Worm (Caenorhabditis elegans): ENCODE measurements around the gene twk-42.

twk-42 gene

ce11 chrV:17721709-17722108, 10.7 kb downstream of the twk-42 start (continued):
- TF ChIP-seq hmg-1.1 (GFP tag; IDR thresholded peaks at IDR 0.05) = no peak
- TF ChIP-seq pha-4 (GFP tag; IDR thresholded peaks at IDR 0.05) = 0 out of 2 replicates have a peak, but pooled peaks have one; percentile 52
- TF ChIP-seq pha-4 (tag; optimal IDR thresholded peaks at IDR 0.05) = no peak
- TF ChIP-seq mdt-29 (GFP tag; IDR thresholded peaks at IDR 0.05) = peak; percentile 67
- peak; percentile 58 for TF ChIP-seq nhr-10 (tag; optimal IDR thresholded peaks at IDR 0.05)
- peak; percentile 79 for TF ChIP-seq tra-1 (GFP tag; IDR thresholded peaks at IDR 0.05)
- TF ChIP-seq T26A8.4 (GFP tag; IDR thresholded peaks at IDR 0.05) = no peak
- TF ChIP-seq mxl-3 (GFP tag; optimal IDR thresholded peaks at IDR 0.05) = peak; percentile 2
- peak; percentile 40 for TF ChIP-seq mep-1 (tag; optimal IDR thresholded peaks at IDR 0.05)
- TF ChIP-seq zip-2 (tag; optimal IDR thresholded peaks at IDR 0.05) = no peak
- TF ChIP-seq jun-1 (tag; optimal IDR thresholded peaks at IDR 0.05) = no peak
- TF ChIP-seq dmd-6 (GFP tag; IDR thresholded peaks at IDR 0.05) = peak; percentile 97
- TF ChIP-seq nhr-102 (tag; optimal IDR thresholded peaks at IDR 0.05) = peak; percentile 78
- peak; percentile 53; the same call in 1 of the 2 replicates for TF ChIP-seq nhr-42 (GFP tag; IDR thresholded peaks at IDR 0.05)
- no peak for TF ChIP-seq ama-1 (optimal IDR thresholded peaks at IDR 0.05)
- TF ChIP-seq nhr-28 (tag; optimal IDR thresholded peaks at IDR 0.05) = peak; percentile 90

ce11 chrV:17718647-17719046, 13.8 kb downstream of the twk-42 start, which contains the start of gene str-77:
Gene str-77, plus strand, starts transcription at chrV:17718947.
- TF ChIP-seq egl-43 (GFP tag; IDR thresholded peaks at IDR 0.05) (no peak), lin-38 (GFP tag; IDR thresholded peaks at IDR 0.05) (no peak), zfp-2 (tag; optimal IDR thresholded peaks at IDR 0.05) (no peak), ceh-20 (GFP tag; IDR thresholded peaks at IDR 0.05) (no peak), Y75B8A.6 (GFP tag; IDR thresholded peaks at IDR 0.05) (no peak), nhr-48 (tag; optimal IDR thresholded peaks at IDR 0.05) (no peak), nhr-237 (tag; optimal IDR thresholded peaks at IDR 0.05) (no peak), php-3 (GFP tag; IDR thresholded peaks at IDR 0.05) (no peak), set-16 (GFP tag; IDR thresholded peaks at IDR 0.05) (no peak), D1046.2 (GFP tag; IDR thresholded peaks at IDR 0.05) (no peak), hmg-1.1 (GFP tag; IDR thresholded peaks at IDR 0.05) (no peak), lsy-2 (tag; optimal IDR thresholded peaks at IDR 0.05) (no peak), sdz-12 (GFP tag; optimal IDR thresholded peaks at IDR 0.05) (no peak), tra-1 (GFP tag; IDR thresholded peaks at IDR 0.05) (no peak), madf-5 (GFP tag; IDR thresholded peaks at IDR 0.05) (no peak), unc-39 (tag; optimal IDR thresholded peaks at IDR 0.05) (no peak), F49E8.2 (tag; optimal IDR thresholded peaks at IDR 0.05; ENCODE audit: borderline replicate concordance) (no peak), gei-8 (GFP tag; optimal IDR thresholded peaks at IDR 0.05) (no peak)

ce11 chrV:17714330-17714729, 18.1 kb downstream of the twk-42 start, which contains the start of gene twk-33:
Gene twk-33, minus strand, starts transcription at chrV:17714377.
- peak; percentile 83 for TF ChIP-seq dmd-6 (GFP tag; IDR thresholded peaks at IDR 0.05)
- TF ChIP-seq dve-1 (tag; optimal IDR thresholded peaks at IDR 0.05; ENCODE audit: insufficient read depth) = no peak
- TF ChIP-seq tra-1 (GFP tag; IDR thresholded peaks at IDR 0.05) = peak; percentile 68; the same call in 1 of the 2 replicates
- peak; percentile 44 for TF ChIP-seq nhr-77 (tag; optimal IDR thresholded peaks at IDR 0.05)
- TF ChIP-seq lin-1 (GFP tag; IDR thresholded peaks at IDR 0.05) = peak; percentile 33; the same call in 1 of the 2 replicates
- no peak for TF ChIP-seq ceh-20 (GFP tag; IDR thresholded peaks at IDR 0.05)
- no peak for TF ChIP-seq daf-16 (GFP tag; optimal IDR thresholded peaks at IDR 0.05)
- TF ChIP-seq daf-16 (tag; optimal IDR thresholded peaks at IDR 0.05) = peak; percentile 63
- TF ChIP-seq aha-1 (tag) = no peak
- peak; percentile 61; the same call in 1 of the 2 replicates for TF ChIP-seq php-3 (GFP tag; IDR thresholded peaks at IDR 0.05)
- TF ChIP-seq nhr-28 (tag; optimal IDR thresholded peaks at IDR 0.05) = peak; percentile 91
- TF ChIP-seq hlh-11 (tag; optimal IDR thresholded peaks at IDR 0.05) = peak; percentile 62
- peak; percentile 14 for TF ChIP-seq cey-2 (tag; optimal IDR thresholded peaks at IDR 0.05; ENCODE audit: borderline replicate concordance, insufficient read depth)
- peak; percentile 99 for TF ChIP-seq pqm-1 (tag; optimal IDR thresholded peaks at IDR 0.05)

Data from whole organism, L4 larva.